Fruit fly (Drosophila melanogaster) whole organism, prepupa: ENCODE measurements around the gene CG7369.

Experiments used
- CG11294 ChIP-seq: fragments of 200-800 bp; sonication (Bioruptor generic); IDR thresholded peaks from 2 replicates; pipeline ENCODE4 v1.3.6; 2022; ENCODE audit warnings: missing biosample characterization, missing genetic modification characterization
- CG15336 ChIP-seq: fragments of 200-800 bp; sonication (Bioruptor generic); IDR thresholded peaks from 2 replicates; pipeline ENCODE4 v1.3.6; 2022; ENCODE audit warnings: missing biosample characterization, missing genetic modification characterization
- CG1621 ChIP-seq: fragments of 200-800 bp; sonication (Bioruptor generic); optimal IDR thresholded peaks from 3 replicates; lab custom pipeline; 2018; ENCODE audit warnings: missing biosample characterization, mild to moderate bottlenecking, missing genetic modification characterization
- CG16779 ChIP-seq: fragments of 200-800 bp; sonication (Bioruptor generic); optimal IDR thresholded peaks from 3 replicates; lab custom pipeline; 2017; ENCODE audit warnings: missing biosample characterization, mild to moderate bottlenecking, missing genetic modification characterization
- CG31627 ChIP-seq: fragments of 200-800 bp; sonication (Bioruptor generic); optimal IDR thresholded peaks from 3 replicates; lab custom pipeline; 2016; ENCODE audit warnings: missing biosample characterization, missing genetic modification characterization
- CG34406 ChIP-seq: fragments of 200-800 bp; sonication (Bioruptor generic); optimal IDR thresholded peaks from 3 replicates; lab custom pipeline; 2016; ENCODE audit warnings: missing biosample characterization, missing genetic modification characterization
- CG6276 ChIP-seq: fragments of 200-800 bp; sonication (Bioruptor generic); optimal IDR thresholded peaks from 2 replicates; lab custom pipeline; 2017; ENCODE audit warnings: missing biosample characterization, mild to moderate bottlenecking, missing genetic modification characterization
- CG7368 ChIP-seq: fragments of 200-800 bp; sonication (Bioruptor generic); optimal IDR thresholded peaks from 3 replicates; lab custom pipeline; 2016; ENCODE audit warnings: missing biosample characterization, missing genetic modification characterization
- CG8319 ChIP-seq: fragments of 200-800 bp; sonication (Bioruptor generic); optimal IDR thresholded peaks from 3 replicates; lab custom pipeline; 2016; ENCODE audit warnings: missing biosample characterization, missing genetic modification characterization
- CG8632 ChIP-seq: fragments of 200-800 bp; sonication (Bioruptor generic); optimal IDR thresholded peaks from 3 replicates; lab custom pipeline; 2016; ENCODE audit warnings: missing biosample characterization, missing genetic modification characterization
- CG9139 ChIP-seq: fragments of 200-800 bp; sonication (Bioruptor generic); optimal IDR thresholded peaks from 3 replicates; lab custom pipeline; 2017; ENCODE audit warnings: missing biosample characterization, mild to moderate bottlenecking, missing genetic modification characterization
- Ets21C ChIP-seq: fragments of 200-800 bp; sonication (Bioruptor generic); optimal IDR thresholded peaks from 3 replicates; lab custom pipeline; 2016; ENCODE audit warnings: missing biosample characterization, missing genetic modification characterization
- Ets96B ChIP-seq: fragments of 200-800 bp; optimal IDR thresholded peaks from 2 replicates; lab custom pipeline; 2019; ENCODE audit warnings: missing biosample characterization, mild to moderate bottlenecking, missing genetic modification characterization, moderate library complexity
- Gug ChIP-seq: fragments of 200-800 bp; sonication (Bioruptor generic); IDR thresholded peaks from 2 replicates; pipeline ENCODE4 v1.3.6; 2022; ENCODE audit warnings: missing biosample characterization, missing genetic modification characterization
- Hr39 ChIP-seq: fragments of 200-800 bp; sonication (Bioruptor generic); optimal IDR thresholded peaks from 2 replicates; lab custom pipeline; 2016; ENCODE audit warnings: missing biosample characterization, missing genetic modification characterization
- Hr4 ChIP-seq: fragments of 200-800 bp; sonication (Bioruptor generic); optimal IDR thresholded peaks from 3 replicates; lab custom pipeline; 2016; ENCODE audit warnings: missing biosample characterization, missing genetic modification characterization
- Lpt ChIP-seq: fragments of 200-800 bp; sonication (Bioruptor generic); optimal IDR thresholded peaks from 3 replicates; lab custom pipeline; 2016; ENCODE audit warnings: missing biosample characterization, missing genetic modification characterization
- Smox ChIP-seq: fragments of 200-800 bp; sonication (Bioruptor generic); optimal IDR thresholded peaks from 3 replicates; lab custom pipeline; 2016; ENCODE audit warnings: missing biosample characterization, missing genetic modification characterization
- cyc ChIP-seq: fragments of 200-800 bp; sonication (Bioruptor generic); optimal IDR thresholded peaks from 3 replicates; lab custom pipeline; 2016; ENCODE audit warnings: missing biosample characterization, missing genetic modification characterization
- dsx ChIP-seq: fragments of 200-800 bp; optimal IDR thresholded peaks from 3 replicates; lab custom pipeline; 2019; ENCODE audit warnings: missing biosample characterization, mild to moderate bottlenecking, missing genetic modification characterization, moderate library complexity; ENCODE audit not compliant: poor library complexity, severe bottlenecking
- eg ChIP-seq: fragments of 200-800 bp; sonication (Bioruptor generic); IDR thresholded peaks from 3 replicates; pipeline ENCODE4 v1.3.6; 2022; ENCODE audit warnings: missing biosample characterization, missing genetic modification characterization
- esn ChIP-seq: fragments of 200-800 bp; sonication (Bioruptor generic); optimal IDR thresholded peaks from 2 replicates; lab custom pipeline; 2016; ENCODE audit warnings: missing biosample characterization, mild to moderate bottlenecking, missing genetic modification characterization, moderate library complexity
- fd59A ChIP-seq: fragments of 200-800 bp; sonication (Bioruptor generic); optimal IDR thresholded peaks from 2 replicates; lab custom pipeline; 2017; ENCODE audit warnings: missing biosample characterization, mild to moderate bottlenecking, missing genetic modification characterization, missing genetic modification reagents
- fd85E ChIP-seq: fragments of 200-800 bp; sonication (Bioruptor generic); optimal IDR thresholded peaks from 3 replicates; lab custom pipeline; 2016; ENCODE audit warnings: missing biosample characterization, missing genetic modification characterization
- fkh ChIP-seq: fragments of 200-800 bp; sonication (Bioruptor generic); optimal IDR thresholded peaks from 3 replicates; lab custom pipeline; 2017; ENCODE audit warnings: missing biosample characterization, mild to moderate bottlenecking, missing genetic modification characterization, moderate library complexity
- lz ChIP-seq: fragments of 200-800 bp; sonication (Bioruptor generic); optimal IDR thresholded peaks from 3 replicates; lab custom pipeline; 2016; ENCODE audit warnings: missing biosample characterization, missing genetic modification characterization
- pdm3 ChIP-seq: fragments of 200-800 bp; sonication (Bioruptor generic); optimal IDR thresholded peaks from 3 replicates; lab custom pipeline; 2016; ENCODE audit warnings: missing biosample characterization, missing genetic modification characterization
- salr ChIP-seq, 2 experiments: fragments of 200-800 bp; sonication (Bioruptor generic); optimal IDR thresholded peaks; 3 replicates each; lab custom pipeline; 2016 to 2018; ENCODE audit warnings: missing biosample characterization in 2 of 2, missing genetic modification characterization in 2 of 2, mild to moderate bottlenecking in 1 of 2
- ss ChIP-seq, 2 experiments: fragments of 200-800 bp; sonication (Bioruptor generic); optimal IDR thresholded peaks; 2 replicates in 1 of 2; 3 replicates in 1 of 2; lab custom pipeline; 2017 to 2018; ENCODE audit warnings: mild to moderate bottlenecking in 2 of 2, missing biosample characterization in 2 of 2, missing genetic modification characterization in 2 of 2, moderate library complexity in 1 of 2
- svp ChIP-seq: fragments of 200-800 bp; sonication (Bioruptor generic); peaks from one replicate; lab custom pipeline; 2016; ENCODE audit warnings: missing biosample characterization, missing genetic modification characterization
- topi ChIP-seq: fragments of 200-800 bp; sonication (Bioruptor generic); optimal IDR thresholded peaks from 3 replicates; lab custom pipeline; 2016; ENCODE audit warnings: missing biosample characterization, missing genetic modification characterization

CG7369 gene

DNA sequence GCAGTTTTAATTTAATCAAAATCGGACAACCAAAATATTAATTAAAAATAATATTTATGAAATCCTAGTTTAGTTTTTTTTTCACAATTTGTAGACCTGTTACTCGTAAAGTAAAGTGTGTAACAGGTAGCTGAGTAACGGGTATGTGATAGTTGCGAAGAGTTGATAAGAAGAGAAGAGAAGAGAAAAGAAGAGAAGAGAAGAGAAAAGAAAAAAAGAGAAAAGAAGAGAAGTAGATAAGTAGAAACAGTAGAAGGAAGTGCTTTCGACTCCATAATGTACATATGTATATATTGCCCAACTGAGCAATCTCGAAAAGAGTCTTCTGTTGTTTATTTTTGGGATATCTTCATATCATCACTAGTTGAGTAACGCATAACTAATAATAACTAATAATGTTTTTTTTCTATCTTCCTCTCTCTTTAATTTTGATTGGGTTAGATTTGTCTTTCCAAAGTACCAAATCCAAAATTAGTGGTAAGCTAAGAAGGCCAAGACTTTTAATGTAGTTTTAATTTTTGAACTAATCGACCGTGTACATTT lies 46.4 kb downstream of the CG7369 start, which contains the start of gene CG14448:
TSS of gene CG14448 (plus strand) at position 493 of the 543 bp plus-strand sequence.
- TF ChIP-seq CG7368 (GFP tag; lab: Kevin White, UChicago) (no peak), Lpt (GFP tag; lab: Kevin White, UChicago) (no peak), ss (GFP tag; optimal IDR thresholded peaks at IDR 0.05; lab: Kevin White, UChicago) (no peak)

DNA sequence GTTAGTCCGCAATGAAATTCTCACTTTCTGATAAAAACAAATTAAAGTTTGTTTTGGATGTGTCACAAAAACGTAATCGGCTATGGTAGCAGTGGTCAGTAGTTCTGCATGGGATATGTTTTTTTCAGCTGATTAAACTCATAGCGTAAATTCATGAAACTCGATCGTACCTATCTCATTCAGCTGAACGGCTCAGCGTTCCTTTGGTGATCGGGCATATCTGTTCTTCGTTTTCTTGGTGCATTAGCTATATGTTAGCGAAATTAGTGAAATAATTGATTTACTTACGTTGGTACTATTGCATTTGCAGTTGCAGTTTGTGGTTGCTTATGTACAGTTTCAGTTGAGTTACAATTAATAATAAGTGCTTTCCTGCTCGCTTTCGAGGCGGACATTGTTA lies 50.0 kb downstream of the CG7369 start:
- TF ChIP-seq Ets96B (tag; lab: Kevin White, UChicago) (no peak), CG34406 (GFP tag; lab: Kevin White, UChicago) (no peak), svp (GFP tag; lab: Kevin White, UChicago) (no peak), CG1621 (tag; lab: Kevin White, UChicago) (no peak), CG9139 (no peak), CG8319 (GFP tag; lab: Kevin White, UChicago) (no peak), salr (GFP tag; optimal IDR thresholded peaks at IDR 0.05; lab: Kevin White, UChicago) (no peak), Ets21C (no peak), Gug (GFP tag; lab: Robert Waterston, UW) (no peak), fkh (GFP tag; lab: Kevin White, UChicago) (no peak), Hr39 (GFP tag; lab: Kevin White, UChicago) (no peak), CG16779 (no peak)

DNA sequence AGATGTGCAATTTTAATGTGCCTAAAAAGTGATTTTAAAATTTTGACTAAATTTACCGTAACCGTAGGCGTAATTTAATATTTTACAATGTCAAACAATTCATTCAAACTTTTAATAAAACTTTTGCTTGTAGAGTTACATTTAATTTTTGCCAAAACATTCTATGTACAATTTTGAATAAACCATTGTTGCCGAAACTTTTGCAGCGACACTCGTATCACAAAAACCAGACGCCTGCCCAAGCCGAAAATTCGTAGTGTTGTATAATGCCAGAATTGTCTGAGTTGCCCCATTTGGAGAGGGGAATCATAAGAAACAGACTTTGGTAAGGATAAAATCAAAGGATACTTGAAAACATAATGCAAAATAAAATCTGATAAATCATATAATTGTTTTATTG lies 54.0 kb downstream of the CG7369 start:
- no peak for TF ChIP-seq cyc (GFP tag; lab: Kevin White, UChicago)
- no peak for TF ChIP-seq lz (GFP tag; lab: Kevin White, UChicago)
- no peak for TF ChIP-seq CG31627 (GFP tag; lab: Kevin White, UChicago)
- no peak for TF ChIP-seq CG15336 (GFP tag; lab: Robert Waterston, UW)
- no peak for TF ChIP-seq CG7368 (GFP tag; lab: Kevin White, UChicago)
- no peak for TF ChIP-seq fd85E (GFP tag; lab: Kevin White, UChicago)
- no peak for TF ChIP-seq fkh (GFP tag; lab: Kevin White, UChicago)
- no peak for TF ChIP-seq CG11294 (GFP tag; lab: Robert Waterston, UW)
- no peak for TF ChIP-seq fd59A (GFP tag; lab: Kevin White, UChicago)
- TF ChIP-seq svp (GFP tag; lab: Kevin White, UChicago): no peak
- no peak for TF ChIP-seq CG6276 (GFP tag; lab: Kevin White, UChicago)
- no peak for TF ChIP-seq Hr4
- no peak for TF ChIP-seq CG8632 (GFP tag; lab: Kevin White, UChicago)
- TF ChIP-seq Smox (GFP tag; lab: Kevin White, UChicago): no peak
- TF ChIP-seq salr (GFP tag; optimal IDR thresholded peaks at IDR 0.05; lab: Kevin White, UChicago): no peak
- no peak for TF ChIP-seq topi (GFP tag; lab: Kevin White, UChicago)
- no peak for TF ChIP-seq eg
- no peak for TF ChIP-seq esn (GFP tag; lab: Kevin White, UChicago)
- TF ChIP-seq pdm3 (GFP tag; lab: Kevin White, UChicago): no peak
- TF ChIP-seq dsx (GFP tag; lab: Kevin White, UChicago): no peak
